Fruit fly (Drosophila melanogaster) whole organism, wandering third instar larva: Measurements from ENCODE around the gene eEF1gamma.

Source experiments
- Abd-B ChIP-seq: fragments of >200 bp; optimal IDR thresholded peaks from 2 replicates; lab custom pipeline; 2017; ENCODE audit warnings: missing biosample characterization, missing genetic modification characterization
- CG32264 ChIP-seq: fragments of 200-800 bp; sonication (Bioruptor generic); optimal IDR thresholded peaks from 2 replicates; lab custom pipeline; 2016; ENCODE audit warnings: missing biosample characterization, missing genetic modification characterization
- CG9705 ChIP-seq: fragments of 200-800 bp; sonication (Bioruptor generic); optimal IDR thresholded peaks from 2 replicates; lab custom pipeline; 2018; ENCODE audit warnings: missing biosample characterization, mild to moderate bottlenecking, missing genetic modification characterization
- CrebA ChIP-seq: fragments of 200-800 bp; sonication (Bioruptor generic); optimal IDR thresholded peaks from 2 replicates; lab custom pipeline; 2016; ENCODE audit warnings: missing biosample characterization, mild to moderate bottlenecking, missing genetic modification characterization, borderline replicate concordance
- Dfd ChIP-seq: fragments of >200 bp; optimal IDR thresholded peaks from 2 replicates; lab custom pipeline; 2017; ENCODE audit warnings: missing biosample characterization, missing genetic modification characterization
- Dif ChIP-seq: fragments of 200-275, 200-300 bp; sonication (Bioruptor generic); optimal IDR thresholded peaks from 2 replicates; lab custom pipeline; 2018; ENCODE audit warnings: missing biosample characterization, missing genetic modification characterization; ENCODE audit not compliant: partially characterized antibody
- GATAd ChIP-seq: sonication (Bioruptor generic); optimal IDR thresholded peaks from 2 replicates; lab custom pipeline; 2016; ENCODE audit warnings: missing biosample characterization, missing genetic modification characterization
- HLH106 ChIP-seq: fragments of 200-800 bp; optimal IDR thresholded peaks from 3 replicates; lab custom pipeline; 2019; ENCODE audit warnings: missing biosample characterization, mild to moderate bottlenecking, missing genetic modification characterization, moderate library complexity
- Hnf4 ChIP-seq: fragments of 200-800 bp; sonication (Bioruptor generic); optimal IDR thresholded peaks from 2 replicates; lab custom pipeline; 2016; ENCODE audit warnings: missing biosample characterization, mild to moderate bottlenecking, missing genetic modification characterization
- Hr78 ChIP-seq: fragments of >200 bp; optimal IDR thresholded peaks from 2 replicates; lab custom pipeline; 2017; ENCODE audit warnings: missing biosample characterization, missing genetic modification characterization
- Hr83 ChIP-seq: fragments of 200-300 bp; sonication (Bioruptor generic); optimal IDR thresholded peaks from 2 replicates; lab custom pipeline; 2016; ENCODE audit warnings: missing biosample characterization, mild to moderate bottlenecking, missing genetic modification characterization, moderate library complexity; ENCODE audit not compliant: poor library complexity, severe bottlenecking
- Jra ChIP-seq: sonication (Bioruptor generic); optimal IDR thresholded peaks from 2 replicates; lab custom pipeline; 2016; ENCODE audit warnings: missing biosample characterization, missing genetic modification characterization
- Mio ChIP-seq: sonication (Bioruptor generic); optimal IDR thresholded peaks from 2 replicates; lab custom pipeline; 2016; ENCODE audit warnings: missing biosample characterization, missing genetic modification characterization
- Myc ChIP-seq: fragments of >200 bp; optimal IDR thresholded peaks from 2 replicates; lab custom pipeline; 2017
- N ChIP-seq: fragments of >200 bp; optimal IDR thresholded peaks from 2 replicates; lab custom pipeline; 2018; ENCODE audit warnings: missing biosample characterization, missing external identifiers, missing genetic modification characterization
- OdsH ChIP-seq: fragments of 200-800 bp; sonication (Bioruptor generic); optimal IDR thresholded peaks from 2 replicates; lab custom pipeline; 2016; ENCODE audit warnings: missing biosample characterization, mild to moderate bottlenecking, missing genetic modification characterization
- Rel ChIP-seq, 2 experiments: fragments of 200-800 bp; sonication (Bioruptor generic) in 1 of 2; optimal IDR thresholded peaks; 2 replicates in 1 of 2; 3 replicates in 1 of 2; lab custom pipeline; 2016 to 2019; ENCODE audit warnings: mild to moderate bottlenecking in 2 of 2, missing biosample characterization in 2 of 2, missing genetic modification characterization in 2 of 2, moderate library complexity in 1 of 2
- Vsx2 ChIP-seq: fragments of 200-300, 225-300 bp; sonication (Bioruptor generic); optimal IDR thresholded peaks from 2 replicates; lab custom pipeline; 2018; ENCODE audit warnings: missing biosample characterization, missing genetic modification characterization; ENCODE audit not compliant: partially characterized antibody
- br ChIP-seq: fragments of 200-800 bp; sonication (Bioruptor generic); optimal IDR thresholded peaks from 2 replicates; lab custom pipeline; 2016; ENCODE audit warnings: missing biosample characterization, missing genetic modification characterization
- dl ChIP-seq, 2 experiments: fragments of 175-275, 200-275 bp in 1 of 2; fragments of 200-275 bp in 1 of 2; sonication (Bioruptor generic); optimal IDR thresholded peaks; lab custom pipeline; 2018; ENCODE audit warnings: mild to moderate bottlenecking in 2 of 2, missing biosample characterization in 2 of 2, missing genetic modification characterization in 2 of 2, moderate library complexity in 2 of 2; ENCODE audit not compliant: partially characterized antibody in 2 of 2, insufficient read depth in 1 of 2
- dsf ChIP-seq: sonication (Bioruptor generic); optimal IDR thresholded peaks from 2 replicates; lab custom pipeline; 2016; ENCODE audit warnings: missing biosample characterization, missing genetic modification characterization, borderline replicate concordance
- ey ChIP-seq: fragments of 200-800 bp; sonication (Bioruptor generic); optimal IDR thresholded peaks from 2 replicates; lab custom pipeline; 2016; ENCODE audit warnings: missing biosample characterization, missing genetic modification characterization
- foxo ChIP-seq, 2 experiments: fragments of 200-800 bp; sonication (Bioruptor generic); optimal IDR thresholded peaks; 2 replicates in 1 of 2; 3 replicates in 1 of 2; lab custom pipeline; 2016 to 2017; ENCODE audit warnings: missing biosample characterization in 2 of 2, missing genetic modification characterization in 2 of 2
- fru ChIP-seq: fragments of 200-800 bp; sonication (Bioruptor generic); optimal IDR thresholded peaks from 3 replicates; lab custom pipeline; 2016; ENCODE audit warnings: missing biosample characterization, mild to moderate bottlenecking, missing genetic modification characterization
- jim ChIP-seq: fragments of 175-275, 200-325 bp; sonication (Bioruptor generic); optimal IDR thresholded peaks from 2 replicates; lab custom pipeline; 2016; ENCODE audit warnings: missing biosample characterization, mild to moderate bottlenecking, missing genetic modification characterization
- lola ChIP-seq: fragments of >200 bp; optimal IDR thresholded peaks from 2 replicates; lab custom pipeline; 2017; ENCODE audit warnings: missing biosample characterization, missing genetic modification characterization
- pan ChIP-seq: fragments of >200 bp; optimal IDR thresholded peaks from 2 replicates; lab custom pipeline; 2017
- psq ChIP-seq: fragments of 200-800 bp; sonication (Bioruptor generic); optimal IDR thresholded peaks from 3 replicates; lab custom pipeline; 2017; ENCODE audit warnings: missing biosample characterization, mild to moderate bottlenecking, missing genetic modification characterization, moderate library complexity
- sage ChIP-seq: fragments of 200-800 bp; sonication (Bioruptor generic); optimal IDR thresholded peaks from 2 replicates; lab custom pipeline; 2016; ENCODE audit warnings: missing biosample characterization, mild to moderate bottlenecking, missing genetic modification characterization
- sv ChIP-seq: fragments of 200-800 bp; sonication (Bioruptor generic); optimal IDR thresholded peaks from 3 replicates; lab custom pipeline; 2016; ENCODE audit warnings: missing biosample characterization, missing genetic modification characterization
- usp ChIP-seq: fragments of >200 bp; optimal IDR thresholded peaks from 2 replicates; lab custom pipeline; 2017; ENCODE audit warnings: missing biosample characterization, missing genetic modification characterization

eEF1gamma gene

DNA sequence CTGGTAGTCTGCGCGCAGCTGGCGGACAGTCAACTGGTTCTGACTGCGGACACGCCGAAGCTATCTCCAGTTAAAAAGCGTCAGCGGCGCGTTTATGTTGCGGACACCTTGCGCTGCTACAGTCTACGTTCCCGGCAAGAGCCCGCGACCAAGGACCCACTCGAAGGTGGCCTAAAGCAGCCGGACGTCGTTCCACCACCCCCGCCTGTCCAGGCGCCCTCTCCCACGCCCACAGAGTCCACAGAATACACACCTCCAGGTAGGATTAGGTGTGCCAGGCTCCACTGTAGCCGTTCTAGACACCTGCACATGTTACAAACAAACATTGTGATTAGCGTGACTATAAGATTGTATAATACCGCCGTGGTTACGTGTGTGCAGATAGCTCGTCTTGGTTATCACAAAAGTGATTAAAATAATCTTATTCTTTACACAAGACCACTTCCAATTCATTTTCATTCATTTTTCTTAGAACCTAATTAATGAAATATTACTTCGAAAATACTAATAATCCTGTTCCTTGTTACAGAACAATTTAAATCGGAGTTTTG, 10.7 kb downstream of the eEF1gamma start:
- no peak for TF ChIP-seq Hnf4
- no peak for TF ChIP-seq Jra (GFP tag; lab: Kevin White, UChicago)
- TF ChIP-seq Vsx2 (GFP tag; lab: Kevin White, UChicago): no peak
- TF ChIP-seq Hr83 (GFP tag; lab: Kevin White, UChicago): no peak
- no peak for TF ChIP-seq GATAd (GFP tag; lab: Kevin White, UChicago)
- no peak for TF ChIP-seq OdsH (GFP tag; lab: Kevin White, UChicago)
- no peak for TF ChIP-seq Rel (GFP tag; optimal IDR thresholded peaks at IDR 0.05; lab: Kevin White, UChicago)
- no peak for TF ChIP-seq Rel (tag; optimal IDR thresholded peaks at IDR 0.05; lab: Kevin White, UChicago)
- TF ChIP-seq sv (GFP tag; lab: Kevin White, UChicago): no peak
- no peak for TF ChIP-seq lola
- TF ChIP-seq jim (GFP tag; lab: Kevin White, UChicago): no peak
- TF ChIP-seq Dif (GFP tag; lab: Kevin White, UChicago): no peak
- no peak for TF ChIP-seq fru (GFP tag; lab: Kevin White, UChicago)
- no peak for TF ChIP-seq Myc
- no peak for TF ChIP-seq psq (GFP tag; lab: Kevin White, UChicago)
- TF ChIP-seq, all 38 proteins: peak for 0

DNA sequence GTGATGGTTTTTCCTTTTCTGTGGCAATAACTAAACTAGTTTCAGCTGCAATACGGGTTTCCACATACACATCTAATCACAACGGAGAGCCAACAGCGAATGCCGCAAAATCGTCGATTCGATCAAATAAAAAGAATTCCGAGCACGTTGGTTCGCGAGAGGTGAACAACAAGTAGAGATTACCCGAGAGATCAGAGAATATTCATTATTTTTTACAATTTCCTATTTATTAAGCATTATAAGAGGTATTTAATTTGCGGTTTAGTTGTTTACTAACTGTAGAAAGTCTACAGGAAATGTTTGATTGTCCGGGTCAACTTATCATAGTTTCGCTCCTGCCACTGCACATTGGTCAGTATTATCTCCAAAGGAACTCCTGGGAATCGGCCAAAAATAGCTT, 18.7 kb downstream of the eEF1gamma start, which contains the start of gene CG11951:
Gene CG11951, minus strand, starts transcription at position 101 of the 400 bp plus-strand sequence.
- TF ChIP-seq Myc: no peak
- no peak for TF ChIP-seq Hr78 (GFP tag; lab: Kevin White, UChicago)
- no peak for TF ChIP-seq ey
- TF ChIP-seq CG32264: no peak
- TF ChIP-seq Dfd: no peak
- no peak for TF ChIP-seq pan (lab: Kevin White, UChicago)
- no peak for TF ChIP-seq Jra (GFP tag; lab: Kevin White, UChicago)
- no peak for TF ChIP-seq dsf
- TF ChIP-seq CG9705: no peak
- no peak for TF ChIP-seq Hnf4
- no peak for TF ChIP-seq Dif (GFP tag; lab: Kevin White, UChicago)
- no peak for TF ChIP-seq N (GFP tag; lab: Kevin White, UChicago)
- TF ChIP-seq foxo (GFP tag; optimal IDR thresholded peaks at IDR 0.05; lab: Kevin White, UChicago): no peak
- TF ChIP-seq Rel (GFP tag; optimal IDR thresholded peaks at IDR 0.05; lab: Kevin White, UChicago): no peak
- no peak for TF ChIP-seq Rel (tag; optimal IDR thresholded peaks at IDR 0.05; lab: Kevin White, UChicago)
- TF ChIP-seq usp (GFP tag; lab: Kevin White, UChicago): no peak
- no peak for TF ChIP-seq sv (GFP tag; lab: Kevin White, UChicago)
- no peak for TF ChIP-seq GATAd (GFP tag; lab: Kevin White, UChicago)

DNA sequence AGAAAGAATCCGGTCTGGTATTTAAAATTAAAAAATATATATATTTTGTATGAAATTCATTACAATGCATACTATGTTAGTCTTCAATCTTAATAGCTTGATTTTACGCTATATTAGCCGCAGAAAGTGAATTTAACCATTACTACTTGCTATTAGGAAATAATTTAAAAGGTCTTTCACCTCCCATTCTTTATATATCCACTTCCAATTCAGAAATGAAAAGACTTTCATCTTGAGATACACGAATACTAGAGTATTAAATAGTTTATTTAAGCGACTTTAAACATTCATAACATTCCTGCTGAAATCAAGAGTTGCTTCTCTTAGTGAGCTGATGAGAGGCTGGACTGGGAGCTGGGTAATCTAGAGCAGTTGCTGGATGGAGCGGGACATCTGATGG, 24.8 kb downstream of the eEF1gamma start, which contains the start of gene CG31445:
Gene CG31445, minus strand, starts transcription at position 101 of the 400 bp plus-strand sequence.
- TF ChIP-seq br (GFP tag; lab: Kevin White, UChicago): no peak
- no peak for TF ChIP-seq sv (GFP tag; lab: Kevin White, UChicago)
- TF ChIP-seq CrebA (GFP tag; lab: Kevin White, UChicago): no peak
- no peak for TF ChIP-seq Mio (GFP tag; lab: Kevin White, UChicago)
- TF ChIP-seq N (GFP tag; lab: Kevin White, UChicago): no peak
- TF ChIP-seq sage (GFP tag; lab: Kevin White, UChicago): no peak
- TF ChIP-seq HLH106 (tag; lab: Kevin White, UChicago): no peak
- no peak for TF ChIP-seq GATAd (GFP tag; lab: Kevin White, UChicago)
- no peak for TF ChIP-seq Dif (GFP tag; lab: Kevin White, UChicago)
- no peak for TF ChIP-seq dl (GFP tag; optimal IDR thresholded peaks at IDR 0.05; lab: Kevin White, UChicago; ENCODE audit: insufficient read depth in 1 of 2, partially characterized antibody in 2 of 2)
- TF ChIP-seq dsf: no peak
- TF ChIP-seq CG32264: no peak
- TF ChIP-seq Abd-B: no peak

DNA sequence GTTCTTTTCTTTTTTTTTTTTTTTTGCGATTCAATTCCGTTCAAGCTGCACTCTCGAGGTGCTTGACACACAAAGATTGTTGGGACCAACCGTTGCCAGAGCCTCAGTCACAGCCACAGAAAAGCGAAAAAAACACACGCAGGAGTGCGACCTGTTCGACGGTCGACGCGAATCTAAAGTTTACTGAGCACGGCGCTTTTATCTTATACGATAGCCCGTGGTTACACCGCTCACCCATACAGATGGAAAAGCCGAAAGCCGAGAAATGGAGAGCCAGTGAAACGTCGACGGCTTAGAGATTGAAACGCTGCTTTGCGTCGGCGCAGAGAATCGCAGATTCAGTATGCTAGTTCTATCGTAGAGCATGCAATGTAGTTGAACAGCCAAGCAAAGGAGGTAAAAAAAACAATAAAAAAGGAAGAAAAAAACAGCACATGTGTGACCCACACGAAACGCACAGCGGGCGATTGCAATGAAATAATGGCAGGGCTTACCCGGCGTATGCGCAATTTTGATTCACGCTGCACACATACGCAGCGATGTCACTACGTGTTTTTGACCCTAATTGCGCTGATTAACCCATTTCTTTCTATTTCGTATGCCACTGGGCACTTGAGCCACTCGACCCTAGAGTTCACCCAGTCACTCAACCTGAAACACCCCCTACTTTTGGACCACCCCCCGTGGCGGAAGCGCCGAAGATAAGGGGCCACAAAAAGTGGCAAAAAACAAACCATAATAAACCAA, 30.5 kb downstream of the eEF1gamma start, which contains the start of gene SP1029:
Gene SP1029, minus strand, starts transcription at position 180 of the 747 bp plus-strand sequence.
- TF ChIP-seq pan (lab: Kevin White, UChicago): no peak
- TF ChIP-seq Hr83 (GFP tag; lab: Kevin White, UChicago): no peak
- no peak for TF ChIP-seq Dif (GFP tag; lab: Kevin White, UChicago)
- TF ChIP-seq Abd-B: no peak
